Fruit fly (Drosophila melanogaster): ENCODE results near the gene CG2202.

CG2202 gene

DNA sequence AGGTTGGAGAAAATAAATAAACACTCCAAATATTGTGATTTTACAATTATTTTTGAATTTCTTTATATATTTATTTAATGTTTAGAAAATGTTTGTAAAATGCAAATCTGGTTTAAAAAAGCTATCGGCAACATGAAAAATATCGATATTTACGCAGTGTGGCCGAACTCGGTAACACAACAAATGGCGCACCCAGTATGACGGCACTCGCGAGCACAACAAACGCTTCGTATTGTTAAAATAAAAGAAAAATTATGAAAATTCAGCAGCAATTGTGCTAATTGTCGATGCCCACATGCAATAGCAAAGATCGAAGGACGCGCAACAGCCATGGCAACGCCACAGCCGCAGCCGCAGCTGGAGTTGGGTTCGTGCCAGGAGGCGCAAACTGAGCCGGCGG, at the start of gene CG2202 (continued):
- peak; percentile 71 for TF ChIP-seq CG4617 (GFP tag; optimal IDR thresholded peaks at IDR 0.05; ENCODE audit: borderline replicate concordance)
- TF ChIP-seq odd (GFP tag; optimal IDR thresholded peaks at IDR 0.05): no peak
- TF ChIP-seq gcm (GFP tag; optimal IDR thresholded peaks at IDR 0.05): no peak
- TF ChIP-seq CG6689 (GFP tag; IDR thresholded peaks at IDR 0.05): no peak
- TF ChIP-seq maf-S (GFP tag; optimal IDR thresholded peaks at IDR 0.05): no peak
- no peak for TF ChIP-seq CG5180 (GFP tag; optimal IDR thresholded peaks at IDR 0.05)
- no peak for TF ChIP-seq Hey (tag; optimal IDR thresholded peaks at IDR 0.05)
- peak; percentile 17 for TF ChIP-seq CG12391 (tag; optimal IDR thresholded peaks at IDR 0.05)
- no peak for TF ChIP-seq tin (GFP tag; optimal IDR thresholded peaks at IDR 0.05)
- TF ChIP-seq CkIIα-i1 (GFP tag; IDR thresholded peaks at IDR 0.05): no peak
- no peak for TF ChIP-seq CG4328 (GFP tag; optimal IDR thresholded peaks at IDR 0.05)
- TF ChIP-seq ash1 (GFP tag; optimal IDR thresholded peaks at IDR 0.05): no peak
- no peak for TF ChIP-seq Dek (tag; optimal IDR thresholded peaks at IDR 0.05)
- no peak for TF ChIP-seq kay (GFP tag; optimal IDR thresholded peaks at IDR 0.05)
- TF ChIP-seq E2f2 (GFP tag; IDR thresholded peaks at IDR 0.05): peak; percentile 63
- no peak for TF ChIP-seq vfl (GFP tag; optimal IDR thresholded peaks at IDR 0.05)
- TF ChIP-seq CG15601 (tag; optimal IDR thresholded peaks at IDR 0.05): peak; percentile 30
- TF ChIP-seq wdn (GFP tag; IDR thresholded peaks at IDR 0.05): no peak
- TF ChIP-seq CG10321 (GFP tag; IDR thresholded peaks at IDR 0.05): no peak
- no peak for TF ChIP-seq CG10209 (GFP tag; optimal IDR thresholded peaks at IDR 0.05)
- 0 out of 2 replicates have a peak, but pooled peaks have one; percentile 55 for TF ChIP-seq nerfin-2 (GFP tag; IDR thresholded peaks at IDR 0.05; ENCODE audit: partially characterized antibody)
- TF ChIP-seq nmo (GFP tag; optimal IDR thresholded peaks at IDR 0.05): peak; percentile 20
- peak; percentile 64; the same call in 1 of the 3 replicates for TF ChIP-seq Opbp (GFP tag; IDR thresholded peaks at IDR 0.05; ENCODE audit: partially characterized antibody)
- peak; percentile 55 for TF ChIP-seq phol (tag; optimal IDR thresholded peaks at IDR 0.05)
- TF ChIP-seq jumu (GFP tag; optimal IDR thresholded peaks at IDR 0.05): no peak
- TF ChIP-seq Bgb (GFP tag; IDR thresholded peaks at IDR 0.05; ENCODE audit: partially characterized antibody): peak; percentile 61
- no peak for TF ChIP-seq pfk (GFP tag; optimal IDR thresholded peaks at IDR 0.05)
- TF ChIP-seq Stat92E (GFP tag; optimal IDR thresholded peaks at IDR 0.05): no peak
- peak; percentile 68; the same call in 2 of the 3 replicates for TF ChIP-seq HLH4C (GFP tag; IDR thresholded peaks at IDR 0.05; ENCODE audit: partially characterized antibody)
- no peak for TF ChIP-seq CG3995 (GFP tag; optimal IDR thresholded peaks at IDR 0.05)
- no peak for TF ChIP-seq tap (tag; optimal IDR thresholded peaks at IDR 0.05)
- TF ChIP-seq Ssrp (tag; optimal IDR thresholded peaks at IDR 0.05): no peak
- no peak for TF ChIP-seq ara (GFP tag; IDR thresholded peaks at IDR 0.05)
- no peak for TF ChIP-seq CG3838 (GFP tag; optimal IDR thresholded peaks at IDR 0.05)
- TF ChIP-seq NK7.1 (GFP tag; optimal IDR thresholded peaks at IDR 0.05): no peak
- no peak for TF ChIP-seq CG8765 (GFP tag; IDR thresholded peaks at IDR 0.05)
- no peak for TF ChIP-seq Spps (tag; optimal IDR thresholded peaks at IDR 0.05)
- peak; percentile 58 for TF ChIP-seq trem (tag; optimal IDR thresholded peaks at IDR 0.05)
- peak; percentile 78 for TF ChIP-seq Ets65A (GFP tag)
- no peak for TF ChIP-seq lov (optimal IDR thresholded peaks at IDR 0.05)
- no peak for TF ChIP-seq lov (GFP tag; IDR thresholded peaks at IDR 0.05)
- TF ChIP-seq CG17568 (GFP tag; optimal IDR thresholded peaks at IDR 0.05): no peak
- no peak for TF ChIP-seq sqz (GFP tag; optimal IDR thresholded peaks at IDR 0.05)
- TF ChIP-seq CG6813 (GFP tag; optimal IDR thresholded peaks at IDR 0.05): no peak
- no peak for TF ChIP-seq NC2α (GFP tag; optimal IDR thresholded peaks at IDR 0.05)
- no peak for TF ChIP-seq da (GFP tag; optimal IDR thresholded peaks at IDR 0.05)
- TF ChIP-seq BtbVII (GFP tag; optimal IDR thresholded peaks at IDR 0.05): no peak
- no peak for TF ChIP-seq CG3281 (GFP tag; optimal IDR thresholded peaks at IDR 0.05)
- no peak for TF ChIP-seq CG17361 (GFP tag; IDR thresholded peaks at IDR 0.05)
- no peak for TF ChIP-seq CG17186 (GFP tag; optimal IDR thresholded peaks at IDR 0.05)
- TF ChIP-seq cg (GFP tag; optimal IDR thresholded peaks at IDR 0.05): no peak
